Fruit fly (Drosophila melanogaster): ENCODE measurements around the gene CG11714.
A peak's percentile ranks its signal among the peaks of the same experiment; 100 is the strongest.

The CG11714 gene

dm6 chr3L:11551949-11552348, 29.4 kb upstream of the CG11714 start (continued):
- TF ChIP-seq tll (GFP tag; optimal IDR thresholded peaks at IDR 0.05) (no peak), bigmax (GFP tag; optimal IDR thresholded peaks at IDR 0.05) (no peak), CG3065 (GFP tag; optimal IDR thresholded peaks at IDR 0.05) (no peak), CTCF (GFP tag; optimal IDR thresholded peaks at IDR 0.05) (no peak), pho (GFP tag; optimal IDR thresholded peaks at IDR 0.05) (no peak), CG15696 (tag; optimal IDR thresholded peaks at IDR 0.05) (peak; percentile 47), ci (GFP tag; IDR thresholded peaks at IDR 0.05) (0 out of 3 replicates have a peak, but pooled peaks have one; percentile 53), Hsf (GFP tag; optimal IDR thresholded peaks at IDR 0.05) (peak; percentile 14), usp (GFP tag; optimal IDR thresholded peaks at IDR 0.05) (no peak), CG13775 (GFP tag; optimal IDR thresholded peaks at IDR 0.05) (peak; percentile 11), unpg (GFP tag; optimal IDR thresholded peaks at IDR 0.05) (peak; percentile 60), Nf-YB (GFP tag; optimal IDR thresholded peaks at IDR 0.05) (no peak), Six4 (GFP tag; optimal IDR thresholded peaks at IDR 0.05) (peak; percentile 28), trem (tag; optimal IDR thresholded peaks at IDR 0.05) (no peak), CG13296 (GFP tag; optimal IDR thresholded peaks at IDR 0.05) (no peak), eve (GFP tag; optimal IDR thresholded peaks at IDR 0.05) (peak in 1 of 2 experiments; percentile 16), CG6791 (GFP tag; IDR thresholded peaks at IDR 0.05; ENCODE audit: partially characterized antibody) (no peak), ac (GFP tag; optimal IDR thresholded peaks at IDR 0.05) (peak; percentile 46), eyg (GFP tag; optimal IDR thresholded peaks at IDR 0.05) (no peak), CG7786 (GFP tag; optimal IDR thresholded peaks at IDR 0.05) (no peak), btn (GFP tag; optimal IDR thresholded peaks at IDR 0.05) (no peak), Sin3A (optimal IDR thresholded peaks at IDR 0.05) (no peak), CG14965 (GFP tag; optimal IDR thresholded peaks at IDR 0.05; ENCODE audit: borderline replicate concordance) (no peak), cg (GFP tag; optimal IDR thresholded peaks at IDR 0.05) (no peak), tap (tag; optimal IDR thresholded peaks at IDR 0.05) (peak; percentile 9), CG10959 (GFP tag; IDR thresholded peaks at IDR 0.05) (peak; percentile 39; the same call in 1 of the 2 replicates), lola (GFP tag; optimal IDR thresholded peaks at IDR 0.05) (peak in 1 of 3 experiments; percentile 74), Bdp1 (GFP tag; optimal IDR thresholded peaks at IDR 0.05) (no peak), Hr51 (GFP tag; optimal IDR thresholded peaks at IDR 0.05) (peak in 1 of 2 experiments; percentile 20), CG4360 (GFP tag; IDR thresholded peaks at IDR 0.05) (no peak), zen (tag; optimal IDR thresholded peaks at IDR 0.05) (no peak), Gug (GFP tag; IDR thresholded peaks at IDR 0.05) (0 out of 4 replicates have a peak, but pooled peaks have one; percentile 4), tio (GFP tag; optimal IDR thresholded peaks at IDR 0.05) (peak; percentile 1), Xrp1 (GFP tag; IDR thresholded peaks at IDR 0.05) (peak; percentile 82), amos (GFP tag; IDR thresholded peaks at IDR 0.05; ENCODE audit: partially characterized antibody) (no peak), Fer2 (tag; optimal IDR thresholded peaks at IDR 0.05) (no peak), Dref (GFP tag; IDR thresholded peaks at IDR 0.05) (no peak), CG4730 (GFP tag; IDR thresholded peaks at IDR 0.05) (no peak), CG3407 (GFP tag; optimal IDR thresholded peaks at IDR 0.05) (peak; percentile 3), HLH3B (GFP tag; IDR thresholded peaks at IDR 0.05) (peak; percentile 49; the same call in 1 of the 2 replicates), CkIIα-i1 (GFP tag; IDR thresholded peaks at IDR 0.05) (no peak), CG15011 (GFP tag; optimal IDR thresholded peaks at IDR 0.05) (no peak), chn (GFP tag; optimal IDR thresholded peaks at IDR 0.05) (peak; percentile 13), CG2202 (tag; optimal IDR thresholded peaks at IDR 0.05) (peak; percentile 41), sc (optimal IDR thresholded peaks at IDR 0.05) (no peak), sc (GFP tag; optimal IDR thresholded peaks at IDR 0.05) (peak; percentile 36), nerfin-2 (GFP tag; IDR thresholded peaks at IDR 0.05; ENCODE audit: partially characterized antibody) (no peak), gt (GFP tag; IDR thresholded peaks at IDR 0.05) (no peak), Oli (tag; optimal IDR thresholded peaks at IDR 0.05) (peak; percentile 23), Doc3 (GFP tag; IDR thresholded peaks at IDR 0.05; ENCODE audit: partially characterized antibody) (no peak), BEAF-32 (GFP tag; optimal IDR thresholded peaks at IDR 0.05) (no peak)
